Fruit fly (Drosophila melanogaster): Measurements from ENCODE around the gene Cp36.

dm6 chrX:8444279-8444678 is 34.8 kb upstream of the Cp36 start:
- TF ChIP-seq CG11617 (GFP tag; optimal IDR thresholded peaks at IDR 0.05) = no peak
- TF ChIP-seq bab1 (GFP tag; optimal IDR thresholded peaks at IDR 0.05) = no peak
